Fruit fly (Drosophila melanogaster) whole organism, embryonic: ENCODE measurements around the gene CG31793.
A peak's percentile ranks its signal among the peaks of the same experiment; 100 is the strongest.

ENCODE experiments used
- B-H2 ChIP-seq: fragments of 200-800 bp; sonication (Bioruptor generic); optimal IDR thresholded peaks from 2 replicates; lab custom pipeline; 2018; ENCODE audit warnings: missing biosample characterization, mild to moderate bottlenecking, missing genetic modification characterization
- CG10267 ChIP-seq: fragments of 200-800 bp; sonication (Bioruptor generic); optimal IDR thresholded peaks from 2 replicates; lab custom pipeline; 2018; ENCODE audit warnings: missing biosample characterization, mild to moderate bottlenecking, missing genetic modification characterization, moderate library complexity
- CG12299 ChIP-seq: fragments of 200-800 bp; sonication (Bioruptor generic); optimal IDR thresholded peaks from 2 replicates; lab custom pipeline; 2018; ENCODE audit warnings: missing biosample characterization, mild to moderate bottlenecking, missing genetic modification characterization
- CG14965 ChIP-seq: fragments of 200-800 bp; sonication (Bioruptor generic); optimal IDR thresholded peaks from 2 replicates; lab custom pipeline; 2016; ENCODE audit warnings: missing biosample characterization, missing genetic modification characterization, borderline replicate concordance
- CG17912 ChIP-seq: fragments of 200-800 bp; sonication (Bioruptor generic); optimal IDR thresholded peaks from 2 replicates; lab custom pipeline; 2018; ENCODE audit warnings: missing biosample characterization, mild to moderate bottlenecking, missing genetic modification characterization
- CG18599 ChIP-seq: fragments of 200-800 bp; sonication (Bioruptor generic); optimal IDR thresholded peaks from 3 replicates; lab custom pipeline; 2017; ENCODE audit warnings: missing biosample characterization, missing genetic modification characterization, mild to moderate bottlenecking, moderate library complexity, missing genetic modification reagents
- CG31365 ChIP-seq: fragments of 200-800 bp; sonication (Bioruptor generic); optimal IDR thresholded peaks from 2 replicates; lab custom pipeline; 2018; ENCODE audit warnings: missing biosample characterization, mild to moderate bottlenecking, missing genetic modification characterization
- CG31441 ChIP-seq: fragments of 200-800 bp; sonication (Bioruptor generic); IDR thresholded peaks from 2 replicates; pipeline ENCODE4 v1.3.6; 2022; ENCODE audit warnings: missing biosample characterization, missing genetic modification characterization
- CG33557 ChIP-seq: fragments of 200-800 bp; sonication (Bioruptor generic); optimal IDR thresholded peaks from 2 replicates; lab custom pipeline; 2019; ENCODE audit warnings: missing biosample characterization, mild to moderate bottlenecking, missing genetic modification characterization, moderate library complexity
- CG42726 ChIP-seq: fragments of 200-800 bp; sonication (Bioruptor generic); IDR thresholded peaks from 2 replicates; pipeline ENCODE4 v1.3.6; 2022; ENCODE audit warnings: missing biosample characterization, missing genetic modification characterization; ENCODE audit not compliant: partially characterized antibody
- CG4404 ChIP-seq: fragments of 200-800 bp; sonication (Bioruptor generic); IDR thresholded peaks from 2 replicates; pipeline ENCODE4 v1.3.6; 2022; ENCODE audit warnings: missing biosample characterization, missing genetic modification characterization
- CG4730 ChIP-seq: fragments of 200-800 bp; sonication (Bioruptor generic); IDR thresholded peaks from 2 replicates; pipeline ENCODE4 v1.3.6; 2022; ENCODE audit warnings: missing biosample characterization, missing genetic modification characterization
- CG5953 ChIP-seq: fragments of 200-800 bp; sonication (Bioruptor generic); IDR thresholded peaks from 2 replicates; pipeline ENCODE4 v1.3.6; 2022; ENCODE audit warnings: missing biosample characterization, missing genetic modification characterization
- CG6854 ChIP-seq: fragments of 200-800 bp; sonication (Bioruptor generic); optimal IDR thresholded peaks from 3 replicates; lab custom pipeline; 2017; ENCODE audit warnings: missing biosample characterization, mild to moderate bottlenecking, missing genetic modification characterization
- CG7271 ChIP-seq: fragments of 200-800 bp; sonication (Bioruptor generic); optimal IDR thresholded peaks from 2 replicates; lab custom pipeline; 2018; ENCODE audit warnings: missing biosample characterization, mild to moderate bottlenecking, missing genetic modification characterization, moderate library complexity
- CG7556 ChIP-seq: fragments of 200-800 bp; sonication (Bioruptor generic); optimal IDR thresholded peaks from 2 replicates; lab custom pipeline; 2017; ENCODE audit warnings: missing biosample characterization, mild to moderate bottlenecking, missing genetic modification characterization
- CG8089 ChIP-seq: fragments of 200-800 bp; sonication (Bioruptor generic); optimal IDR thresholded peaks from 3 replicates; lab custom pipeline; 2016; ENCODE audit warnings: missing biosample characterization, missing genetic modification characterization
- Camta ChIP-seq: fragments of 200-800 bp; sonication (Bioruptor generic); optimal IDR thresholded peaks from 2 replicates; lab custom pipeline; 2016; ENCODE audit warnings: missing biosample characterization, missing genetic modification characterization
- Dad ChIP-seq: fragments of 200-800 bp; sonication (Bioruptor generic); optimal IDR thresholded peaks from 3 replicates; lab custom pipeline; 2016; ENCODE audit warnings: missing biosample characterization, missing genetic modification characterization
- E2f2 ChIP-seq: fragments of 200-800 bp; sonication (Bioruptor generic); IDR thresholded peaks from 2 replicates; pipeline ENCODE4 v1.3.6; 2022; ENCODE audit warnings: missing biosample characterization, missing genetic modification characterization
- Fer1 ChIP-seq: fragments of 200-800 bp; sonication (Bioruptor generic); optimal IDR thresholded peaks from 2 replicates; lab custom pipeline; 2017; ENCODE audit warnings: missing biosample characterization, mild to moderate bottlenecking, missing genetic modification characterization
- H15 ChIP-seq: fragments of 200-800 bp; sonication (Bioruptor generic); IDR thresholded peaks from 3 replicates; pipeline ENCODE4 v1.3.6; 2022; ENCODE audit warnings: missing biosample characterization, missing genetic modification characterization
- HHEX ChIP-seq: fragments of 200-800 bp; sonication (Bioruptor generic); optimal IDR thresholded peaks from 3 replicates; lab custom pipeline; 2017; ENCODE audit warnings: missing biosample characterization, mild to moderate bottlenecking, missing genetic modification characterization, missing genetic modification reagents
- Hand ChIP-seq: fragments of 200-800 bp; sonication (Bioruptor generic); optimal IDR thresholded peaks from 2 replicates; lab custom pipeline; 2017; ENCODE audit warnings: mild to moderate bottlenecking, missing biosample characterization, missing genetic modification reagents, missing genetic modification characterization
- Hmx ChIP-seq: fragments of 200-800 bp; sonication (Bioruptor generic); optimal IDR thresholded peaks from 2 replicates; lab custom pipeline; 2016; ENCODE audit warnings: missing biosample characterization, missing genetic modification characterization
- Hr3 ChIP-seq: fragments of 200-800 bp; sonication (Bioruptor generic); optimal IDR thresholded peaks from 3 replicates; lab custom pipeline; 2016; ENCODE audit warnings: missing biosample characterization, missing genetic modification characterization
- Lpt ChIP-seq: fragments of >200 bp; optimal IDR thresholded peaks from 2 replicates; lab custom pipeline; 2018; ENCODE audit warnings: missing biosample characterization, missing genetic modification characterization
- Med ChIP-seq: fragments of 200-800 bp; sonication (Bioruptor generic); peaks from one replicate; lab custom pipeline; 2016; ENCODE audit warnings: missing biosample characterization, missing genetic modification characterization, mild to moderate bottlenecking, inconsistent platforms, moderate library complexity
- NK7.1 ChIP-seq: fragments of 200-800 bp; sonication (Bioruptor generic); optimal IDR thresholded peaks from 3 replicates; lab custom pipeline; 2016; ENCODE audit warnings: missing biosample characterization, missing genetic modification characterization
- Nf-YB ChIP-seq: fragments of 200-800 bp; sonication (Bioruptor generic); optimal IDR thresholded peaks from 3 replicates; lab custom pipeline; 2019; ENCODE audit warnings: missing biosample characterization, mild to moderate bottlenecking, missing genetic modification characterization, moderate library complexity
- PHDP ChIP-seq: fragments of 200-800 bp; sonication (Bioruptor generic); optimal IDR thresholded peaks from 3 replicates; lab custom pipeline; 2018; ENCODE audit warnings: missing biosample characterization, mild to moderate bottlenecking, missing genetic modification characterization, moderate library complexity
- Spps ChIP-seq: fragments of 200-800 bp; sonication (Bioruptor generic); optimal IDR thresholded peaks from 2 replicates; lab custom pipeline; 2018; ENCODE audit warnings: missing biosample characterization, mild to moderate bottlenecking, missing genetic modification characterization
- Ssrp ChIP-seq: fragments of 200-800 bp; sonication (Bioruptor generic); optimal IDR thresholded peaks from 2 replicates; lab custom pipeline; 2018; ENCODE audit warnings: missing biosample characterization, mild to moderate bottlenecking, missing genetic modification characterization, moderate library complexity
- ac ChIP-seq: fragments of 200-800 bp; sonication (Bioruptor generic); optimal IDR thresholded peaks from 3 replicates; lab custom pipeline; 2017; ENCODE audit warnings: missing biosample characterization, mild to moderate bottlenecking, missing genetic modification characterization
- ap ChIP-seq: fragments of 200-800 bp; sonication (Bioruptor generic); IDR thresholded peaks from 2 replicates; pipeline ENCODE4 v1.3.6; 2022; ENCODE audit warnings: missing biosample characterization, missing genetic modification characterization
- ara ChIP-seq: fragments of 200-800 bp; sonication (Bioruptor generic); IDR thresholded peaks from 2 replicates; pipeline ENCODE4 v1.3.6; 2022; ENCODE audit warnings: missing biosample characterization, missing genetic modification characterization
- ase ChIP-seq: fragments of 200-800 bp; sonication (Bioruptor generic); IDR thresholded peaks from 3 replicates; pipeline ENCODE4 v1.3.6; 2022; ENCODE audit warnings: missing biosample characterization, missing genetic modification characterization
- bcd ChIP-seq: fragments of 200-800 bp; sonication (Bioruptor generic); optimal IDR thresholded peaks from 2 replicates; lab custom pipeline; 2017; ENCODE audit warnings: missing biosample characterization, mild to moderate bottlenecking, missing genetic modification characterization
- da ChIP-seq: fragments of 200-800 bp; sonication (Bioruptor generic); optimal IDR thresholded peaks from 2 replicates; lab custom pipeline; 2016; ENCODE audit warnings: missing biosample characterization, missing genetic modification characterization
- knrl ChIP-seq: fragments of 200-800 bp; sonication (Bioruptor generic); IDR thresholded peaks from 3 replicates; pipeline ENCODE4 v1.3.6; 2022; ENCODE audit warnings: missing biosample characterization, missing genetic modification characterization; ENCODE audit not compliant: partially characterized antibody
- lbe ChIP-seq: fragments of 200-800 bp; sonication (Bioruptor generic); optimal IDR thresholded peaks from 2 replicates; lab custom pipeline; 2016; ENCODE audit warnings: missing biosample characterization, mild to moderate bottlenecking, missing genetic modification characterization
- lola ChIP-seq, 3 experiments: fragments of >200 bp in 2 of 3; fragments of 200-800 bp in 1 of 3; sonication (Bioruptor generic) in 1 of 3; optimal IDR thresholded peaks; 2 replicates each; lab custom pipeline; 2017 to 2019; ENCODE audit warnings: missing biosample characterization in 3 of 3, missing genetic modification characterization in 3 of 3, mild to moderate bottlenecking in 1 of 3, moderate library complexity in 1 of 3
- nom ChIP-seq: fragments of 200-800 bp; sonication (Bioruptor generic); optimal IDR thresholded peaks from 2 replicates; lab custom pipeline; 2017; ENCODE audit warnings: missing biosample characterization, missing genetic modification characterization, mild to moderate bottlenecking, moderate library complexity, missing genetic modification reagents
- odd ChIP-seq: fragments of 200-800 bp; sonication (Bioruptor generic); optimal IDR thresholded peaks from 2 replicates; lab custom pipeline; 2017; ENCODE audit warnings: missing biosample characterization, mild to moderate bottlenecking, missing genetic modification characterization
- p53 ChIP-seq: fragments of 200-800 bp; sonication (Bioruptor generic); optimal IDR thresholded peaks from 2 replicates; lab custom pipeline; 2016; ENCODE audit warnings: missing biosample characterization, missing genetic modification characterization
- phol ChIP-seq: fragments of 200-800 bp; sonication (Bioruptor generic); optimal IDR thresholded peaks from 3 replicates; lab custom pipeline; 2018; ENCODE audit warnings: missing biosample characterization, mild to moderate bottlenecking, missing genetic modification characterization, moderate library complexity
- tll ChIP-seq, 2 experiments: fragments of 200-800 bp in 1 of 2; fragments of >200 bp in 1 of 2; sonication (Bioruptor generic) in 1 of 2; optimal IDR thresholded peaks; 2 replicates each; lab custom pipeline; 2017 to 2019; ENCODE audit warnings: missing biosample characterization in 2 of 2, missing genetic modification characterization in 2 of 2, mild to moderate bottlenecking in 1 of 2, moderate library complexity in 1 of 2
- trem ChIP-seq: fragments of 200-800 bp; optimal IDR thresholded peaks from 3 replicates; lab custom pipeline; 2019; ENCODE audit warnings: missing biosample characterization, mild to moderate bottlenecking, missing genetic modification characterization, moderate library complexity
- zen ChIP-seq: fragments of 200-800 bp; sonication (Bioruptor generic); optimal IDR thresholded peaks from 3 replicates; lab custom pipeline; 2018; ENCODE audit warnings: missing biosample characterization, mild to moderate bottlenecking, missing genetic modification characterization, moderate library complexity

Gene CG31793

DNA sequence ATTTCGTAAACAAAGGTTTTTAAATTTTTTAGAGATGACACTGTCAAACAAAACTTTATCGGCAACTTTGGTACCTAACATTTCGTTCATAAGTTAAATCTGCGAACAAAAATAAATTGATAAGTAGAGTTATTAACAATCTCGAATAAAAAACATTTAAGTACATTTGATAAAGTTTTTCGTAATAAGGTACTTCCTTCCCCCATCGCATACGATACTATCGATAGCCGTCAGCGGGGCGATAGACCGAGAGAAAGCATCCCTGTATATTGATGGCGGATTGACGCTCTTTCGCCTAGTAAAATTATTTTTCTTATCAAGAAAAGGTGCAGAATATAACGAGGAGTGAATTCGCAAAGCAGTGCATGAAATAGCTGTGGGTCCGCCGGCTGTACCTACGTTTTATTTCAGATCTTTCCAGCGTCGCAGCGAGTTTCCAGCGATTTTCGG is 42.0 kb downstream of the CG31793 start, which contains the start of the genes Ttc19 and Acn (continued):
- TF ChIP-seq CG7271 (tag; lab: Kevin White, UChicago) (peak; percentile 74), ara (GFP tag; lab: Robert Waterston, UW) (peak; percentile 82), da (peak; percentile 76), CG10267 (tag; lab: Kevin White, UChicago) (peak; percentile 94), CG17912 (GFP tag; lab: Kevin White, UChicago) (peak; percentile 59), Spps (peak; percentile 65), PHDP (tag; lab: Kevin White, UChicago) (peak; percentile 77), p53 (peak; percentile 65), E2f2 (peak; percentile 71), CG12299 (tag; lab: Kevin White, UChicago) (peak; percentile 51), ap (GFP tag; lab: Robert Waterston, UW) (peak; percentile 68), HHEX (GFP tag; lab: Kevin White, UChicago) (peak; percentile 57), trem (tag; lab: Kevin White, UChicago) (peak; percentile 90), CG7556 (peak; percentile 82), lola (GFP tag; optimal IDR thresholded peaks at IDR 0.05; lab: Kevin White, UChicago) (peak in 1 of 3 experiments; percentile 80), odd (no peak), CG4730 (GFP tag; lab: Robert Waterston, UW) (peak; percentile 77), ase (GFP tag; lab: Robert Waterston, UW) (peak; percentile 67; the same call in 2 of the 3 replicates), CG8089 (GFP tag; lab: Kevin White, UChicago) (peak; percentile 81), zen (tag; lab: Kevin White, UChicago) (peak; percentile 83), CG4404 (GFP tag; lab: Robert Waterston, UW) (peak; percentile 71), NK7.1 (peak; percentile 68), Dad (peak; percentile 92), Camta (GFP tag; lab: Kevin White, UChicago) (peak; percentile 89), CG42726 (GFP tag; lab: Robert Waterston, UW) (peak; percentile 92), CG14965 (GFP tag; lab: Kevin White, UChicago) (peak; percentile 18), CG31441 (GFP tag; lab: Robert Waterston, UW) (no peak; the same call in 1 of the 2 replicates), Med (GFP tag; lab: Kevin White, UChicago) (peak; percentile 97), lbe (GFP tag; lab: Kevin White, UChicago) (peak; percentile 70), CG5953 (GFP tag; lab: Robert Waterston, UW) (0 out of 2 replicates have a peak, but pooled peaks have one; percentile 25), bcd (peak; percentile 81), CG31365 (tag; lab: Kevin White, UChicago) (no peak), H15 (GFP tag; lab: Robert Waterston, UW) (peak; percentile 84), Fer1 (GFP tag; lab: Kevin White, UChicago) (peak; percentile 75), B-H2 (GFP tag; lab: Kevin White, UChicago) (peak; percentile 87), nom (peak; percentile 35), Lpt (no peak), CG6854 (GFP tag; lab: Kevin White, UChicago) (peak; percentile 33), Hr3 (GFP tag; lab: Kevin White, UChicago) (peak; percentile 81), phol (tag; lab: Kevin White, UChicago) (peak; percentile 96), Hand (GFP tag; lab: Kevin White, UChicago) (peak; percentile 17), CG33557 (peak; percentile 75), Hmx (GFP tag; lab: Kevin White, UChicago) (peak; percentile 72), Ssrp (tag; lab: Kevin White, UChicago) (peak; percentile 78), knrl (GFP tag; lab: Robert Waterston, UW) (peak; percentile 96), Nf-YB (GFP tag; lab: Kevin White, UChicago) (peak; percentile 53), CG18599 (GFP tag; lab: Kevin White, UChicago) (peak; percentile 81), ac (GFP tag; lab: Kevin White, UChicago) (no peak), tll (GFP tag; optimal IDR thresholded peaks at IDR 0.05; lab: Kevin White, UChicago) (no peak)
